Fruit fly (Drosophila melanogaster) whole organism, embryonic: ENCODE data around the gene Sec3.

Experiments
- Atf-2 ChIP-seq: fragments of 200-800 bp; sonication (Bioruptor generic); optimal IDR thresholded peaks from 2 replicates; lab custom pipeline; 2016; ENCODE audit warnings: missing biosample characterization, missing genetic modification characterization
- Atf3 ChIP-seq: fragments of 200-800 bp; sonication (Bioruptor generic); optimal IDR thresholded peaks from 3 replicates; lab custom pipeline; 2016; ENCODE audit warnings: missing biosample characterization, missing genetic modification characterization
- CG11504 ChIP-seq: fragments of 200-800 bp; sonication (Bioruptor generic); optimal IDR thresholded peaks from 3 replicates; lab custom pipeline; 2019; ENCODE audit warnings: missing biosample characterization, mild to moderate bottlenecking, missing genetic modification characterization, moderate library complexity
- CG11695 ChIP-seq: fragments of 200-800 bp; sonication (Bioruptor generic); IDR thresholded peaks from 3 replicates; pipeline ENCODE4 v1.3.6; 2022; ENCODE audit warnings: missing biosample characterization, missing genetic modification characterization
- CG12071 ChIP-seq: fragments of 200-800 bp; sonication (Bioruptor generic); optimal IDR thresholded peaks from 3 replicates; lab custom pipeline; 2018; ENCODE audit warnings: missing biosample characterization, mild to moderate bottlenecking, missing genetic modification characterization
- CG12155 ChIP-seq: fragments of 200-800 bp; sonication (Bioruptor generic); optimal IDR thresholded peaks from 3 replicates; lab custom pipeline; 2016; ENCODE audit warnings: missing biosample characterization, missing genetic modification characterization
- CG13296 ChIP-seq: fragments of 200-800 bp; sonication (Bioruptor generic); optimal IDR thresholded peaks from 3 replicates; lab custom pipeline; 2018; ENCODE audit warnings: missing biosample characterization, mild to moderate bottlenecking, missing genetic modification characterization
- CG14014 ChIP-seq: fragments of 200-800 bp; sonication (Bioruptor generic); IDR thresholded peaks from 2 replicates; pipeline ENCODE4 v1.3.6; 2022; ENCODE audit warnings: missing biosample characterization, missing genetic modification characterization
- CG15514 ChIP-seq: fragments of 200-800 bp; sonication (Bioruptor generic); optimal IDR thresholded peaks from 3 replicates; lab custom pipeline; 2017; ENCODE audit warnings: missing biosample characterization, missing genetic modification characterization, mild to moderate bottlenecking, moderate library complexity, missing genetic modification reagents
- CG15601 ChIP-seq: fragments of 200-800 bp; sonication (Bioruptor generic); optimal IDR thresholded peaks from 3 replicates; lab custom pipeline; 2019; ENCODE audit warnings: missing biosample characterization, mild to moderate bottlenecking, missing genetic modification characterization, moderate library complexity
- CG17186 ChIP-seq: fragments of 200-800 bp; sonication (Bioruptor generic); optimal IDR thresholded peaks from 3 replicates; lab custom pipeline; 2017; ENCODE audit warnings: missing biosample characterization, missing genetic modification reagents, missing genetic modification characterization
- CG17568 ChIP-seq: fragments of 200-800 bp; sonication (Bioruptor generic); optimal IDR thresholded peaks from 2 replicates; lab custom pipeline; 2018; ENCODE audit warnings: missing biosample characterization, mild to moderate bottlenecking, missing genetic modification characterization, moderate library complexity
- CG18619 ChIP-seq: fragments of 200-800 bp; sonication (Bioruptor generic); optimal IDR thresholded peaks from 3 replicates; lab custom pipeline; 2017; ENCODE audit warnings: missing biosample characterization, mild to moderate bottlenecking, missing genetic modification characterization
- CG18764 ChIP-seq: fragments of 200-800 bp; sonication (Bioruptor generic); optimal IDR thresholded peaks from 3 replicates; lab custom pipeline; 2016; ENCODE audit warnings: missing biosample characterization, missing genetic modification characterization
- CG2202 ChIP-seq: fragments of 200-800 bp; sonication (Bioruptor generic); optimal IDR thresholded peaks from 2 replicates; lab custom pipeline; 2018; ENCODE audit warnings: missing biosample characterization, mild to moderate bottlenecking, missing genetic modification characterization
- CG2712 ChIP-seq: fragments of 200-800 bp; optimal IDR thresholded peaks from 3 replicates; lab custom pipeline; 2019; ENCODE audit warnings: missing biosample characterization, mild to moderate bottlenecking, missing genetic modification characterization, moderate library complexity
- CG31224 ChIP-seq: fragments of 200-800 bp; sonication (Bioruptor generic); IDR thresholded peaks from 2 replicates; pipeline ENCODE4 v1.3.6; 2022; ENCODE audit warnings: missing biosample characterization, missing genetic modification characterization
- CG32772 ChIP-seq: fragments of 200-800 bp; sonication (Bioruptor generic); IDR thresholded peaks from 2 replicates; pipeline ENCODE4 v1.3.6; 2022; ENCODE audit warnings: missing biosample characterization, missing genetic modification characterization
- CG9609 ChIP-seq: fragments of 200-800 bp; sonication (Bioruptor generic); optimal IDR thresholded peaks from 3 replicates; lab custom pipeline; 2016; ENCODE audit warnings: missing biosample characterization, missing genetic modification characterization
- CkIIα-i1 ChIP-seq: fragments of 200-800 bp; sonication (Bioruptor generic); IDR thresholded peaks from 2 replicates; pipeline ENCODE4 v1.3.6; 2022; ENCODE audit warnings: missing biosample characterization, missing genetic modification characterization
- CrebB ChIP-seq: fragments of 200-800 bp; sonication (Bioruptor generic); optimal IDR thresholded peaks from 3 replicates; lab custom pipeline; 2018; ENCODE audit warnings: missing biosample characterization, mild to moderate bottlenecking, missing genetic modification characterization
- ERR ChIP-seq: fragments of 200-800 bp; sonication (Bioruptor generic); optimal IDR thresholded peaks from 2 replicates; lab custom pipeline; 2016; ENCODE audit warnings: missing biosample characterization, missing genetic modification characterization
- Fer3 ChIP-seq: fragments of 200-800 bp; sonication (Bioruptor generic); optimal IDR thresholded peaks from 2 replicates; lab custom pipeline; 2018; ENCODE audit warnings: missing biosample characterization, mild to moderate bottlenecking, missing genetic modification characterization, moderate library complexity
- HHEX ChIP-seq: fragments of 200-800 bp; sonication (Bioruptor generic); optimal IDR thresholded peaks from 3 replicates; lab custom pipeline; 2017; ENCODE audit warnings: missing biosample characterization, mild to moderate bottlenecking, missing genetic modification characterization, missing genetic modification reagents
- HLHmδ ChIP-seq: fragments of 200-800 bp; sonication (Bioruptor generic); optimal IDR thresholded peaks from 2 replicates; lab custom pipeline; 2018; ENCODE audit warnings: missing biosample characterization, mild to moderate bottlenecking, missing genetic modification characterization, moderate library complexity
- HmgD ChIP-seq: fragments of 200-800 bp; sonication (Bioruptor generic); optimal IDR thresholded peaks from 3 replicates; lab custom pipeline; 2016; ENCODE audit warnings: missing biosample characterization, missing genetic modification characterization
- Lhr ChIP-seq: fragments of 200-800 bp; sonication (Bioruptor generic); optimal IDR thresholded peaks from 3 replicates; lab custom pipeline; 2017; ENCODE audit warnings: mild to moderate bottlenecking, missing biosample characterization, missing genetic modification reagents, missing genetic modification characterization
- MTF-1 ChIP-seq: fragments of 200-800 bp; sonication (Bioruptor generic); optimal IDR thresholded peaks from 2 replicates; lab custom pipeline; 2018; ENCODE audit warnings: missing biosample characterization, mild to moderate bottlenecking, missing genetic modification characterization, borderline replicate concordance
- NC2β ChIP-seq: fragments of 200-800 bp; sonication (Bioruptor generic); optimal IDR thresholded peaks from 2 replicates; lab custom pipeline; 2016; ENCODE audit warnings: missing biosample characterization, missing genetic modification characterization
- Oli ChIP-seq: fragments of 200-800 bp; sonication (Bioruptor generic); optimal IDR thresholded peaks from 2 replicates; lab custom pipeline; 2018; ENCODE audit warnings: missing biosample characterization, mild to moderate bottlenecking, missing genetic modification characterization, moderate library complexity
- Poxn ChIP-seq: fragments of 200-800 bp; sonication (Bioruptor generic); IDR thresholded peaks from 2 replicates; pipeline ENCODE4 v1.3.6; 2022; ENCODE audit warnings: missing biosample characterization, missing genetic modification characterization
- Six4 ChIP-seq: fragments of 200-800 bp; sonication (Bioruptor generic); optimal IDR thresholded peaks from 2 replicates; lab custom pipeline; 2016; ENCODE audit warnings: missing biosample characterization, missing genetic modification characterization
- al ChIP-seq: fragments of 200-800 bp; sonication (Bioruptor generic); IDR thresholded peaks from 2 replicates; pipeline ENCODE4 v1.3.6; 2022; ENCODE audit warnings: missing biosample characterization, missing genetic modification characterization
- az2 ChIP-seq: fragments of 200-800 bp; sonication (Bioruptor generic); optimal IDR thresholded peaks from 3 replicates; lab custom pipeline; 2016; ENCODE audit warnings: missing biosample characterization, missing genetic modification characterization
- bigmax ChIP-seq: fragments of 200-800 bp; sonication (Bioruptor generic); optimal IDR thresholded peaks from 2 replicates; lab custom pipeline; 2018; ENCODE audit warnings: missing biosample characterization, mild to moderate bottlenecking, missing genetic modification characterization
- cas ChIP-seq: fragments of 200-800 bp; sonication (Bioruptor generic); IDR thresholded peaks from 2 replicates; pipeline ENCODE4 v1.3.6; 2022; ENCODE audit warnings: missing biosample characterization, missing genetic modification characterization
- cato ChIP-seq: fragments of 200-800 bp; sonication (Bioruptor generic); optimal IDR thresholded peaks from 2 replicates; lab custom pipeline; 2016; ENCODE audit warnings: missing biosample characterization, missing genetic modification characterization, borderline replicate concordance
- chn ChIP-seq: fragments of 200-800 bp; sonication (Bioruptor generic); optimal IDR thresholded peaks from 2 replicates; lab custom pipeline; 2016; ENCODE audit warnings: missing biosample characterization, missing genetic modification characterization
- dmrt11E ChIP-seq: fragments of 200-800 bp; sonication (Bioruptor generic); optimal IDR thresholded peaks from 3 replicates; lab custom pipeline; 2018; ENCODE audit warnings: missing biosample characterization, mild to moderate bottlenecking, missing genetic modification characterization, moderate library complexity
- ems ChIP-seq: fragments of 200-800 bp; sonication (Bioruptor generic); optimal IDR thresholded peaks from 3 replicates; lab custom pipeline; 2016; ENCODE audit warnings: missing biosample characterization, missing genetic modification characterization
- fd64A ChIP-seq: fragments of 200-800 bp; sonication (Bioruptor generic); optimal IDR thresholded peaks from 3 replicates; lab custom pipeline; 2018; ENCODE audit warnings: missing biosample characterization, mild to moderate bottlenecking, missing genetic modification characterization
- klu ChIP-seq: fragments of 200-800 bp; sonication (Bioruptor generic); IDR thresholded peaks from 2 replicates; pipeline ENCODE4 v1.3.6; 2022; ENCODE audit warnings: missing biosample characterization, missing genetic modification characterization
- lab ChIP-seq: fragments of 200-800 bp; sonication (Bioruptor generic); optimal IDR thresholded peaks from 3 replicates; lab custom pipeline; 2017; ENCODE audit warnings: missing biosample characterization, missing genetic modification characterization, mild to moderate bottlenecking, moderate library complexity, missing genetic modification reagents
- lbe ChIP-seq: fragments of 200-800 bp; sonication (Bioruptor generic); optimal IDR thresholded peaks from 2 replicates; lab custom pipeline; 2016; ENCODE audit warnings: missing biosample characterization, mild to moderate bottlenecking, missing genetic modification characterization
- luna ChIP-seq: fragments of 200-800 bp; sonication (Bioruptor generic); optimal IDR thresholded peaks from 2 replicates; lab custom pipeline; 2016; ENCODE audit warnings: missing biosample characterization, missing genetic modification characterization
- pho ChIP-seq: fragments of 200-800 bp; sonication (Bioruptor generic); optimal IDR thresholded peaks from 2 replicates; lab custom pipeline; 2016; ENCODE audit warnings: missing biosample characterization, missing genetic modification characterization
- pita ChIP-seq: fragments of 200-800 bp; sonication (Bioruptor generic); optimal IDR thresholded peaks from 2 replicates; lab custom pipeline; 2017; ENCODE audit warnings: missing biosample characterization, mild to moderate bottlenecking, missing genetic modification characterization
- pum ChIP-seq: fragments of 200-800 bp; sonication (Bioruptor generic); optimal IDR thresholded peaks from 2 replicates; lab custom pipeline; 2016; ENCODE audit warnings: missing biosample characterization, missing genetic modification characterization
- rib ChIP-seq: fragments of 200-800 bp; sonication (Bioruptor generic); IDR thresholded peaks from 2 replicates; pipeline ENCODE4 v1.3.6; 2022; ENCODE audit warnings: missing biosample characterization, missing genetic modification characterization
- stwl ChIP-seq: fragments of 200-800 bp; sonication (Bioruptor generic); optimal IDR thresholded peaks from 3 replicates; lab custom pipeline; 2018; ENCODE audit warnings: missing biosample characterization, mild to moderate bottlenecking, missing genetic modification characterization, moderate library complexity
- zf30C ChIP-seq: fragments of 200-800 bp; sonication (Bioruptor generic); optimal IDR thresholded peaks from 3 replicates; lab custom pipeline; 2018; ENCODE audit warnings: missing biosample characterization, mild to moderate bottlenecking, missing genetic modification characterization

The Sec3 gene

dm6 chr3L:17430957-17431585 is 6.1 kb upstream of the Sec3 start (continued):
- TF ChIP-seq cas (GFP tag; lab: Robert Waterston, UW) (no peak), NC2β (no peak), CG14014 (GFP tag; lab: Robert Waterston, UW) (no peak), Atf3 (GFP tag; lab: Kevin White, UChicago) (no peak), az2 (GFP tag; lab: Kevin White, UChicago) (no peak), CG32772 (GFP tag; lab: Robert Waterston, UW) (no peak), MTF-1 (GFP tag; lab: Kevin White, UChicago) (no peak), HHEX (no peak), Lhr (GFP tag; lab: Kevin White, UChicago) (no peak), CG12155 (GFP tag; lab: Kevin White, UChicago) (no peak), cato (no peak), bigmax (GFP tag; lab: Kevin White, UChicago) (no peak), CG17186 (GFP tag; lab: Kevin White, UChicago) (no peak), CrebB (no peak), zf30C (GFP tag; lab: Kevin White, UChicago) (no peak), CG11695 (GFP tag; lab: Robert Waterston, UW) (no peak), fd64A (GFP tag; lab: Kevin White, UChicago) (no peak), Atf-2 (GFP tag; lab: Kevin White, UChicago) (no peak), ems (no peak), CG18764 (GFP tag; lab: Kevin White, UChicago) (no peak), CG11504 (tag; lab: Kevin White, UChicago) (peak; percentile 15), HLHmδ (no peak), CG18619 (GFP tag; lab: Kevin White, UChicago) (no peak), CG2202 (no peak), CG31224 (GFP tag; lab: Robert Waterston, UW) (no peak), pum (GFP tag; lab: Kevin White, UChicago) (no peak), CG2712 (tag; lab: Kevin White, UChicago) (no peak), Oli (no peak), CG9609 (GFP tag; lab: Kevin White, UChicago) (no peak), pho (GFP tag; lab: Kevin White, UChicago) (peak; percentile 3), Poxn (GFP tag; lab: Robert Waterston, UW) (no peak), ERR (no peak), stwl (tag; lab: Kevin White, UChicago) (no peak), CkIIα-i1 (GFP tag; lab: Robert Waterston, UW) (no peak), al (no peak), chn (GFP tag; lab: Kevin White, UChicago) (no peak), lbe (GFP tag; lab: Kevin White, UChicago) (no peak), Fer3 (tag; lab: Kevin White, UChicago) (peak; percentile 26), klu (GFP tag; lab: Robert Waterston, UW) (no peak), CG15601 (tag; lab: Kevin White, UChicago) (no peak), Six4 (GFP tag; lab: Kevin White, UChicago) (no peak), pita (GFP tag; lab: Kevin White, UChicago) (no peak), dmrt11E (tag; lab: Kevin White, UChicago) (no peak), rib (GFP tag; lab: Robert Waterston, UW) (no peak), HmgD (GFP tag; lab: Kevin White, UChicago) (no peak), CG13296 (peak; percentile 11), CG17568 (GFP tag; lab: Kevin White, UChicago) (no peak), luna (GFP tag; lab: Kevin White, UChicago) (no peak), CG15514 (GFP tag; lab: Kevin White, UChicago) (no peak), CG12071 (GFP tag; lab: Kevin White, UChicago) (no peak), lab (peak; percentile 40)
